Worm (Caenorhabditis elegans) whole organism, late embryonic: ENCODE data around the gene cya-1.

Experiments
- C08G9.2 ChIP-seq: sonication (generic microtip); optimal IDR thresholded peaks from 2 replicates; lab custom pipeline; 2016; ENCODE audit warnings: mild to moderate bottlenecking, missing genetic modification characterization, moderate library complexity, missing compliant biosample characterization
- K02D7.2 ChIP-seq: sonication (generic microtip); optimal IDR thresholded peaks from 2 replicates; lab custom pipeline; 2017; ENCODE audit warnings: mild to moderate bottlenecking, missing genetic modification characterization, missing compliant biosample characterization
- T23F11.4 ChIP-seq: fragments of 200-800 bp; sonication (Bioruptor generic); optimal IDR thresholded peaks from 2 replicates; lab custom pipeline; 2018; ENCODE audit warnings: mild to moderate bottlenecking, missing genetic modification characterization, missing compliant biosample characterization
- Y22D7AL.16 ChIP-seq: sonication (generic microtip); optimal IDR thresholded peaks from 2 replicates; lab custom pipeline; 2016; ENCODE audit warnings: missing genetic modification characterization, missing compliant biosample characterization
- ahr-1 ChIP-seq: sonication (generic microtip); optimal IDR thresholded peaks from 2 replicates; lab custom pipeline; 2016; ENCODE audit warnings: missing genetic modification characterization, missing compliant biosample characterization
- ceh-14 ChIP-seq: sonication (generic microtip); optimal IDR thresholded peaks from 2 replicates; lab custom pipeline; 2016; ENCODE audit warnings: missing genotype, missing genetic modification characterization, missing compliant biosample characterization
- ceh-19 ChIP-seq: fragments of 200-800 bp; sonication (Bioruptor generic); optimal IDR thresholded peaks from 2 replicates; lab custom pipeline; 2018; ENCODE audit warnings: mild to moderate bottlenecking, missing genetic modification characterization, missing compliant biosample characterization
- ceh-2 ChIP-seq: sonication (generic microtip); optimal IDR thresholded peaks from 2 replicates; lab custom pipeline; 2016; ENCODE audit warnings: missing genotype, missing genetic modification characterization, missing compliant biosample characterization
- ceh-22 ChIP-seq: sonication (generic microtip); optimal IDR thresholded peaks from 2 replicates; lab custom pipeline; 2017; ENCODE audit warnings: missing biosample characterization, missing genetic modification characterization
- ceh-30 ChIP-seq: fragments of 150-350 bp; optimal IDR thresholded peaks from 2 replicates; lab custom pipeline; 2014; ENCODE audit warnings: missing biosample characterization, missing genetic modification characterization
- ceh-45 ChIP-seq: fragments of 200-800 bp; sonication (Bioruptor generic); IDR thresholded peaks from 2 replicates; pipeline ENCODE4 v1.3.6; 2022; ENCODE audit warnings: missing genetic modification reagents, missing genetic modification characterization, missing compliant biosample characterization
- ceh-6 ChIP-seq: fragments of 200-800 bp; sonication (Bioruptor generic); optimal IDR thresholded peaks from 2 replicates; lab custom pipeline; 2018; ENCODE audit warnings: mild to moderate bottlenecking, missing genetic modification characterization, missing compliant biosample characterization
- che-1 ChIP-seq: sonication (generic microtip); optimal IDR thresholded peaks from 2 replicates; lab custom pipeline; 2016; ENCODE audit warnings: mild to moderate bottlenecking, missing genetic modification characterization, missing compliant biosample characterization
- ets-4 ChIP-seq: sonication (generic microtip); optimal IDR thresholded peaks from 2 replicates; lab custom pipeline; 2016; ENCODE audit warnings: missing genetic modification characterization, missing compliant biosample characterization
- eyg-1 ChIP-seq: sonication (generic microtip); optimal IDR thresholded peaks from 2 replicates; lab custom pipeline; 2016; ENCODE audit warnings: missing genotype, missing genetic modification characterization, missing compliant biosample characterization
- fkh-10 ChIP-seq: fragments of 150-350 bp; optimal IDR thresholded peaks from 2 replicates; lab custom pipeline; 2014; ENCODE audit warnings: missing biosample characterization, missing genetic modification reagents, missing genetic modification characterization
- fkh-6 ChIP-seq: sonication (generic microtip); optimal IDR thresholded peaks from 2 replicates; lab custom pipeline; 2016; ENCODE audit warnings: missing genetic modification characterization, missing compliant biosample characterization
- hlh-13 ChIP-seq: fragments of 200-800 bp; sonication (Bioruptor generic); optimal IDR thresholded peaks from 2 replicates; lab custom pipeline; 2018; ENCODE audit warnings: mild to moderate bottlenecking, missing genetic modification characterization, missing compliant biosample characterization
- hlh-15 ChIP-seq: sonication (generic microtip); optimal IDR thresholded peaks from 2 replicates; lab custom pipeline; 2016; ENCODE audit warnings: missing genetic modification characterization, missing compliant biosample characterization
- hlh-30 ChIP-seq: sonication (generic microtip); optimal IDR thresholded peaks from 2 replicates; lab custom pipeline; 2017; ENCODE audit warnings: antibody characterized with exemption, missing genetic modification characterization, missing compliant biosample characterization; ENCODE audit not compliant: insufficient read depth
- hlh-6 ChIP-seq: sonication (generic microtip); optimal IDR thresholded peaks from 2 replicates; lab custom pipeline; 2016; ENCODE audit warnings: missing genotype, missing genetic modification characterization, missing compliant biosample characterization
- hlh-8 ChIP-seq: sonication (generic microtip); optimal IDR thresholded peaks from 2 replicates; lab custom pipeline; 2016; ENCODE audit warnings: missing genotype, missing genetic modification characterization, missing compliant biosample characterization
- lim-6 ChIP-seq: sonication (generic microtip); optimal IDR thresholded peaks from 2 replicates; lab custom pipeline; 2016; ENCODE audit warnings: missing genetic modification characterization, missing compliant biosample characterization
- madf-2 ChIP-seq: sonication (generic microtip); optimal IDR thresholded peaks from 2 replicates; lab custom pipeline; 2017; ENCODE audit warnings: missing genetic modification characterization, missing compliant biosample characterization
- nfya-1 ChIP-seq: sonication (generic microtip); optimal IDR thresholded peaks from 2 replicates; lab custom pipeline; 2017; ENCODE audit warnings: missing genetic modification characterization, mild to moderate bottlenecking, missing compliant biosample characterization, antibody characterized with exemption, moderate library complexity
- nhr-232 ChIP-seq: sonication (generic microtip); optimal IDR thresholded peaks from 2 replicates; lab custom pipeline; 2016; ENCODE audit warnings: missing genetic modification characterization, missing compliant biosample characterization
- npax-4 ChIP-seq: sonication (generic microtip); optimal IDR thresholded peaks from 2 replicates; lab custom pipeline; 2016; ENCODE audit warnings: missing genetic modification characterization, missing compliant biosample characterization
- odd-2 ChIP-seq: sonication (generic microtip); optimal IDR thresholded peaks from 2 replicates; lab custom pipeline; 2017; ENCODE audit warnings: antibody characterized with exemption, mild to moderate bottlenecking, missing genetic modification characterization, missing compliant biosample characterization
- pax-1 ChIP-seq: fragments of 150-350 bp; optimal IDR thresholded peaks from 2 replicates; lab custom pipeline; 2014; ENCODE audit warnings: missing biosample characterization, missing genetic modification characterization
- pha-4 ChIP-seq: fragments of 150-350 bp; optimal IDR thresholded peaks from 2 replicates; lab custom pipeline; 2018; ENCODE audit warnings: missing biosample characterization, missing genetic modification reagents, missing genetic modification characterization
- pqm-1 ChIP-seq: sonication (generic microtip); optimal IDR thresholded peaks from 2 replicates; lab custom pipeline; 2016; ENCODE audit warnings: missing genetic modification characterization, missing compliant biosample characterization
- pros-1 ChIP-seq: fragments of 150-350 bp; optimal IDR thresholded peaks from 2 replicates; lab custom pipeline; 2014; ENCODE audit warnings: missing biosample characterization, missing genetic modification reagents, missing genetic modification characterization
- rnt-1 ChIP-seq: sonication (generic microtip); optimal IDR thresholded peaks from 2 replicates; lab custom pipeline; 2016; ENCODE audit warnings: missing genetic modification characterization, missing compliant biosample characterization
- sox-2 ChIP-seq: fragments of 200-800 bp; sonication (Bioruptor generic); IDR thresholded peaks from 2 replicates; pipeline ENCODE4 v1.3.6; 2022; ENCODE audit warnings: missing genetic modification reagents, missing genetic modification characterization, missing compliant biosample characterization
- syd-9 ChIP-seq: sonication (generic microtip); optimal IDR thresholded peaks from 2 replicates; lab custom pipeline; 2016; ENCODE audit warnings: mild to moderate bottlenecking, missing genetic modification characterization, moderate library complexity, missing compliant biosample characterization
- tbx-2 ChIP-seq: sonication (generic microtip); optimal IDR thresholded peaks from 2 replicates; lab custom pipeline; 2016; ENCODE audit warnings: missing genetic modification characterization, missing compliant biosample characterization
- unc-3 ChIP-seq, 2 experiments: fragments of 200-800 bp in 1 of 2; sonication (Bioruptor generic) in 1 of 2; sonication (generic microtip) in 1 of 2; conservative IDR thresholded peaks in 1 of 2; optimal IDR thresholded peaks in 1 of 2; 2 replicates each; pipeline versions ENCODE4 v1.3.6 to Lab custom; 2016 to 2022; ENCODE audit warnings: missing compliant biosample characterization in 2 of 2, missing genetic modification characterization in 2 of 2, missing genetic modification reagents in 1 of 2
- unc-55 ChIP-seq: sonication (generic microtip); optimal IDR thresholded peaks from 2 replicates; lab custom pipeline; 2017; ENCODE audit warnings: missing biosample characterization, missing genetic modification reagents, missing genetic modification characterization
- ztf-16 ChIP-seq: sonication (generic microtip); optimal IDR thresholded peaks from 2 replicates; lab custom pipeline; 2017; ENCODE audit warnings: missing genetic modification characterization, missing compliant biosample characterization

The cya-1 gene

DNA sequence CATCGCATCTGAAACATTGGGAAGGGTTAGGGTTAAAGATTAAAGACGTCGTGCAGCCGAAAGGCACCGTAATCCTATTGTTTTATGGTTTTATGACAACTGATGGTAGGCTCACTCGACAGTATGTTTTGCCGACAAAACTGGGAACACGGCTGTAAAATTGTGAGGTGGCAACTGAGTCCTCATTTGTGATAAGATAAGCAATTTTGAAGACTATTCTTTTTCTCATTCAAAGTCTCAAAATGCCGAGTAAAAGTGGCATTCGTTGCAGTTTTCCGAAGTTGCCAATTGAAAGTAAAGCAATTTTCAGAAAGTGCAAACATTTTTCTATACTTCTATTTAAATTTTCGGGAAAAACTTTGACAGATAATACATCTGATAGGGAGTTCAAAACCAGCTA is 39.4 kb downstream of the cya-1 start:
- TF ChIP-seq ceh-19 (no peak), ceh-14 (no peak), ets-4 (tag; lab: Kevin White, UChicago) (no peak), madf-2 (tag; lab: Kevin White, UChicago) (no peak), nfya-1 (tag; lab: Kevin White, UChicago) (no peak), T23F11.4 (GFP tag; lab: Kevin White, UChicago) (no peak), eyg-1 (tag; lab: Kevin White, UChicago) (no peak), ahr-1 (tag; lab: Kevin White, UChicago) (no peak), ceh-30 (tag; lab: Kevin White, UChicago) (no peak), fkh-6 (no peak), pqm-1 (tag; lab: Kevin White, UChicago) (no peak), rnt-1 (tag; lab: Kevin White, UChicago) (no peak), npax-4 (tag; lab: Kevin White, UChicago) (no peak), K02D7.2 (tag; lab: Kevin White, UChicago) (no peak), pax-1 (tag; lab: Kevin White, UChicago) (no peak), hlh-6 (tag; lab: Kevin White, UChicago) (no peak), tbx-2 (tag; lab: Kevin White, UChicago) (no peak), hlh-13 (GFP tag; lab: Kevin White, UChicago) (no peak)
- TF ChIP-seq, all 69 proteins: peak for 0

DNA sequence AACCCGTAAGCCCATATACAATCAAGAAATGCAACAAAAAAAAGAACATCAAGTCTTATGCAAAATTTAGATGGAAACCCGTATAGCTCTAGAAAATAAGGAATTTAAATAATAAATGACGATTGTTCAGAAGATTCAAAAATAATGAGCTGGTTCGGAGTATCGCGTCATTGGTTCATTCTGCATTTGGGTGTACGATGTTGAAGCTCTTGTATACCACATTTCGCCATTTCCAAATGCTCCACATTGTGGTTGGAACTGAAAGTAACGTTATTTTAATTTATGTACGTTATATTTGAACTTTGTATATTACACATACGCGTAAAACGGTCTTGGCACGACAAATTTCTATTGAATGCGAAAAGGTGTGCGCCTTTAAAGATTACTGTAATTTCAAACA is 48.8 kb downstream of the cya-1 start:
- TF ChIP-seq che-1 (tag; lab: Kevin White, UChicago) (no peak), nhr-232 (tag; lab: Kevin White, UChicago) (no peak), syd-9 (tag; lab: Kevin White, UChicago) (no peak), unc-3 (GFP tag; conservative IDR thresholded peaks at IDR 0.05; lab: Robert Waterston, UW) (no peak), unc-3 (tag; optimal IDR thresholded peaks at IDR 0.05; lab: Kevin White, UChicago) (no peak), ahr-1 (tag; lab: Kevin White, UChicago) (no peak), hlh-8 (tag; lab: Kevin White, UChicago) (no peak), rnt-1 (tag; lab: Kevin White, UChicago) (no peak), Y22D7AL.16 (tag; lab: Kevin White, UChicago) (no peak), unc-55 (no peak), odd-2 (no peak), hlh-15 (tag; lab: Kevin White, UChicago) (no peak), hlh-30 (tag; lab: Kevin White, UChicago) (no peak), ceh-22 (tag; lab: Kevin White, UChicago) (no peak)
- TF ChIP-seq, all 69 proteins: peak for 0

DNA sequence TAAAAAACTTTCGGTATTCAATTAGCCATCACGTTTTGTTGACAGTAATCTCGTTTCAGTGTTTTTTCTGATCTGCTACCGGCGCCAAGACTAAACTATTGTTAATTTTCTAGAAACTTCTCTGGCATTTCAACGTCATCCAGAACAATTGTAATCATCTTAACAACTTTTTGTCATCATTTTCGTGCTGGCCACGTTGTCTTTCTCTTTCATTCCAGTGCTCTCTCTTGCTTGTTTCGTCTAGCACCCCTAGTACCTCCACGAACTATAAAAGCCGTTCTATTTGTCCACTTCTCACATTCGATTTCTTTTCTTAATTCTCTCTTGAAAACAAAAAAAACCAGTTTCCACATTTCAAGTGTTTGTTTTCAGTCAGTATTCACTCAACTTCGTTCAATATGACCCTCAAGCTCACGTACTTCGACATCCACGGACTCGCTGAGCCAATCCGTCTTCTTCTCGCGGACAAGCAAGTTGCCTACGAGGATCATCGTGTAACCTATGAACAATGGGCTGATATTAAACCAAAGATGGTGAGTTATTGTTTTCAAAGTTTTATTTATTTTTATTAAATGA is 50.0 kb downstream of the cya-1 start, which contains the start of gene gst-1:
Gene gst-1, plus strand, starts transcription at position 373 of the 576 bp plus-strand sequence.
- TF ChIP-seq T23F11.4 (GFP tag; lab: Kevin White, UChicago) (no peak), che-1 (tag; lab: Kevin White, UChicago) (no peak), pros-1 (tag; lab: Kevin White, UChicago) (no peak), madf-2 (tag; lab: Kevin White, UChicago) (no peak), pax-1 (tag; lab: Kevin White, UChicago) (no peak), ceh-19 (no peak), ceh-6 (GFP tag; lab: Kevin White, UChicago) (no peak), ceh-45 (no peak), pha-4 (no peak), fkh-6 (no peak), ceh-22 (tag; lab: Kevin White, UChicago) (no peak), ceh-2 (no peak), fkh-10 (GFP tag; lab: Kevin White, UChicago) (no peak), lim-6 (tag; lab: Kevin White, UChicago) (no peak), ztf-16 (no peak), sox-2 (GFP tag; lab: Robert Waterston, UW) (no peak), C08G9.2 (tag; lab: Kevin White, UChicago) (no peak), unc-3 (GFP tag; conservative IDR thresholded peaks at IDR 0.05; lab: Robert Waterston, UW) (no peak), unc-3 (tag; optimal IDR thresholded peaks at IDR 0.05; lab: Kevin White, UChicago) (no peak), nhr-232 (tag; lab: Kevin White, UChicago) (no peak)
- TF ChIP-seq, all 69 proteins: peak for 0
